Fruit fly (Drosophila melanogaster) whole organism, embryonic: Measurements from ENCODE around the gene CG43093.

Experiments used
- Abd-B ChIP-seq: fragments of 200-800 bp; sonication (Bioruptor generic); optimal IDR thresholded peaks from 2 replicates; lab custom pipeline; 2018; ENCODE audit warnings: missing biosample characterization, mild to moderate bottlenecking, missing genetic modification characterization, moderate library complexity
- Antp ChIP-seq: fragments of 200-800 bp; sonication (Bioruptor generic); optimal IDR thresholded peaks from 3 replicates; lab custom pipeline; 2016; ENCODE audit warnings: missing biosample characterization, missing genetic modification characterization
- CG10267 ChIP-seq: fragments of 200-800 bp; sonication (Bioruptor generic); optimal IDR thresholded peaks from 2 replicates; lab custom pipeline; 2018; ENCODE audit warnings: missing biosample characterization, mild to moderate bottlenecking, missing genetic modification characterization, moderate library complexity
- CG11456 ChIP-seq: fragments of 200-800 bp; sonication (Bioruptor generic); IDR thresholded peaks from 3 replicates; pipeline ENCODE4 v1.3.6; 2022; ENCODE audit warnings: missing biosample characterization, missing genetic modification characterization
- CG12769 ChIP-seq: fragments of 200-800 bp; sonication (Bioruptor generic); optimal IDR thresholded peaks from 2 replicates; lab custom pipeline; 2019; ENCODE audit warnings: missing biosample characterization, mild to moderate bottlenecking, missing genetic modification characterization, moderate library complexity
- CG12942 ChIP-seq: fragments of 200-800 bp; sonication (Bioruptor generic); optimal IDR thresholded peaks from 3 replicates; lab custom pipeline; 2016; ENCODE audit warnings: missing biosample characterization, missing genetic modification characterization
- CG13775 ChIP-seq: fragments of 200-800 bp; sonication (Bioruptor generic); optimal IDR thresholded peaks from 3 replicates; lab custom pipeline; 2017; ENCODE audit warnings: missing biosample characterization, mild to moderate bottlenecking, missing genetic modification characterization
- CG14014 ChIP-seq: fragments of 200-800 bp; sonication (Bioruptor generic); IDR thresholded peaks from 2 replicates; pipeline ENCODE4 v1.3.6; 2022; ENCODE audit warnings: missing biosample characterization, missing genetic modification characterization
- CG15696 ChIP-seq: fragments of 200-800 bp; sonication (Bioruptor generic); optimal IDR thresholded peaks from 2 replicates; lab custom pipeline; 2019; ENCODE audit warnings: missing biosample characterization, mild to moderate bottlenecking, missing genetic modification characterization, moderate library complexity
- CG1603 ChIP-seq: fragments of 200-800 bp; sonication (Bioruptor generic); optimal IDR thresholded peaks from 2 replicates; lab custom pipeline; 2019; ENCODE audit warnings: missing biosample characterization, mild to moderate bottlenecking, missing genetic modification characterization, moderate library complexity
- CG16813 ChIP-seq: fragments of 200-800 bp; sonication (Bioruptor generic); IDR thresholded peaks from 3 replicates; pipeline ENCODE4 v1.3.6; 2022; ENCODE audit warnings: missing biosample characterization, missing genetic modification characterization; ENCODE audit not compliant: partially characterized antibody
- CG16815 ChIP-seq: fragments of 200-800 bp; sonication (Bioruptor generic); optimal IDR thresholded peaks from 3 replicates; lab custom pipeline; 2017; ENCODE audit warnings: missing biosample characterization, mild to moderate bottlenecking, missing genetic modification characterization
- CG16863 ChIP-seq: fragments of 200-800 bp; sonication (Bioruptor generic); optimal IDR thresholded peaks from 3 replicates; lab custom pipeline; 2016; ENCODE audit warnings: missing biosample characterization, missing genetic modification characterization
- CG2712 ChIP-seq: fragments of 200-800 bp; optimal IDR thresholded peaks from 3 replicates; lab custom pipeline; 2019; ENCODE audit warnings: missing biosample characterization, mild to moderate bottlenecking, missing genetic modification characterization, moderate library complexity
- CG2889 ChIP-seq: fragments of 200-800 bp; sonication (Bioruptor generic); IDR thresholded peaks from 3 replicates; pipeline ENCODE4 v1.3.6; 2022; ENCODE audit warnings: missing biosample characterization, missing genetic modification characterization
- CG34422 ChIP-seq: fragments of 200-800 bp; sonication (Bioruptor generic); IDR thresholded peaks from 3 replicates; pipeline ENCODE4 v1.3.6; 2022; ENCODE audit warnings: missing biosample characterization, missing genetic modification characterization
- CG4404 ChIP-seq: fragments of 200-800 bp; sonication (Bioruptor generic); IDR thresholded peaks from 2 replicates; pipeline ENCODE4 v1.3.6; 2022; ENCODE audit warnings: missing biosample characterization, missing genetic modification characterization
- CG5245 ChIP-seq: fragments of 200-800 bp; sonication (Bioruptor generic); optimal IDR thresholded peaks from 3 replicates; lab custom pipeline; 2016; ENCODE audit warnings: missing biosample characterization, missing genetic modification characterization
- Dref ChIP-seq: fragments of 200-800 bp; sonication (Bioruptor generic); IDR thresholded peaks from 2 replicates; pipeline ENCODE4 v1.3.6; 2022; ENCODE audit warnings: missing biosample characterization, missing genetic modification characterization
- Eip74EF ChIP-seq, 2 experiments: fragments of 200-800 bp in 1 of 2; fragments of >200 bp in 1 of 2; sonication (Bioruptor generic) in 1 of 2; optimal IDR thresholded peaks; 2 replicates each; lab custom pipeline; 2017 to 2019; ENCODE audit warnings: missing biosample characterization in 2 of 2, missing genetic modification characterization in 2 of 2, mild to moderate bottlenecking in 1 of 2, moderate library complexity in 1 of 2
- Ets65A ChIP-seq: fragments of 200-800 bp; sonication (Bioruptor generic); peaks from one replicate; lab custom pipeline; 2016; ENCODE audit warnings: missing biosample characterization, missing genetic modification characterization
- HHEX ChIP-seq: fragments of 200-800 bp; sonication (Bioruptor generic); optimal IDR thresholded peaks from 3 replicates; lab custom pipeline; 2017; ENCODE audit warnings: missing biosample characterization, mild to moderate bottlenecking, missing genetic modification characterization, missing genetic modification reagents
- Med ChIP-seq: fragments of 200-800 bp; sonication (Bioruptor generic); peaks from one replicate; lab custom pipeline; 2016; ENCODE audit warnings: missing biosample characterization, missing genetic modification characterization, mild to moderate bottlenecking, inconsistent platforms, moderate library complexity
- NC2α ChIP-seq: fragments of 200-800 bp; sonication (Bioruptor generic); optimal IDR thresholded peaks from 2 replicates; lab custom pipeline; 2016; ENCODE audit warnings: missing biosample characterization, missing genetic modification characterization
- Nf-YB ChIP-seq: fragments of 200-800 bp; sonication (Bioruptor generic); optimal IDR thresholded peaks from 3 replicates; lab custom pipeline; 2019; ENCODE audit warnings: missing biosample characterization, mild to moderate bottlenecking, missing genetic modification characterization, moderate library complexity
- Sox102F ChIP-seq: fragments of 200-800 bp; sonication (Bioruptor generic); optimal IDR thresholded peaks from 2 replicates; lab custom pipeline; 2018; ENCODE audit warnings: missing biosample characterization, mild to moderate bottlenecking, missing genetic modification characterization, moderate library complexity
- Taf1 ChIP-seq: fragments of 200-800 bp; sonication (Bioruptor generic); IDR thresholded peaks from 2 replicates; pipeline ENCODE4 v1.3.6; 2022; ENCODE audit warnings: missing biosample characterization, missing genetic modification characterization
- ci ChIP-seq: fragments of 200-800 bp; sonication (Bioruptor generic); IDR thresholded peaks from 3 replicates; pipeline ENCODE4 v1.3.6; 2022; ENCODE audit warnings: missing biosample characterization, missing genetic modification characterization
- cwo ChIP-seq: fragments of 200-800 bp; sonication (Bioruptor generic); optimal IDR thresholded peaks from 3 replicates; lab custom pipeline; 2017; ENCODE audit warnings: missing biosample characterization, missing genetic modification characterization, mild to moderate bottlenecking, moderate library complexity, missing genetic modification reagents
- danr ChIP-seq: fragments of 200-800 bp; sonication (Bioruptor generic); IDR thresholded peaks from 2 replicates; pipeline ENCODE4 v1.3.6; 2022; ENCODE audit warnings: missing biosample characterization, missing genetic modification characterization
- dmrt11E ChIP-seq: fragments of 200-800 bp; sonication (Bioruptor generic); optimal IDR thresholded peaks from 3 replicates; lab custom pipeline; 2018; ENCODE audit warnings: missing biosample characterization, mild to moderate bottlenecking, missing genetic modification characterization, moderate library complexity
- eve ChIP-seq, 2 experiments: fragments of >200 bp; optimal IDR thresholded peaks; 2 replicates each; lab custom pipeline; 2017; ENCODE audit warnings: missing biosample characterization in 2 of 2, missing genetic modification characterization in 2 of 2
- gem ChIP-seq: fragments of 200-800 bp; sonication (Bioruptor generic); optimal IDR thresholded peaks from 2 replicates; lab custom pipeline; 2019; ENCODE audit warnings: missing biosample characterization, mild to moderate bottlenecking, missing genetic modification characterization, moderate library complexity
- gsb-n ChIP-seq: fragments of 200-800 bp; sonication (Bioruptor generic); optimal IDR thresholded peaks from 3 replicates; lab custom pipeline; 2018; ENCODE audit warnings: missing biosample characterization, mild to moderate bottlenecking, missing genetic modification characterization
- ken ChIP-seq: fragments of 200-800 bp; sonication (Bioruptor generic); IDR thresholded peaks from 3 replicates; pipeline ENCODE4 v1.3.6; 2022; ENCODE audit warnings: missing biosample characterization, missing genetic modification characterization
- luna ChIP-seq: fragments of 200-800 bp; sonication (Bioruptor generic); optimal IDR thresholded peaks from 2 replicates; lab custom pipeline; 2016; ENCODE audit warnings: missing biosample characterization, missing genetic modification characterization
- mirr ChIP-seq: fragments of 200-800 bp; sonication (Bioruptor generic); optimal IDR thresholded peaks from 3 replicates; lab custom pipeline; 2018; ENCODE audit warnings: missing biosample characterization, mild to moderate bottlenecking, missing genetic modification characterization
- mld ChIP-seq: fragments of 200-800 bp; sonication (Bioruptor generic); IDR thresholded peaks from 3 replicates; pipeline ENCODE4 v1.3.6; 2022; ENCODE audit warnings: missing biosample characterization, missing genetic modification characterization; ENCODE audit not compliant: partially characterized antibody
- nom ChIP-seq: fragments of 200-800 bp; sonication (Bioruptor generic); optimal IDR thresholded peaks from 2 replicates; lab custom pipeline; 2017; ENCODE audit warnings: missing biosample characterization, missing genetic modification characterization, mild to moderate bottlenecking, moderate library complexity, missing genetic modification reagents
- pfk ChIP-seq: fragments of 200-800 bp; sonication (Bioruptor generic); optimal IDR thresholded peaks from 2 replicates; lab custom pipeline; 2018; ENCODE audit warnings: missing biosample characterization, mild to moderate bottlenecking, missing genetic modification characterization, moderate library complexity
- ro ChIP-seq: fragments of 200-800 bp; sonication (Bioruptor generic); IDR thresholded peaks from 2 replicates; pipeline ENCODE4 v1.3.6; 2022; ENCODE audit warnings: missing biosample characterization, missing genetic modification characterization
- salm ChIP-seq: fragments of 200-800 bp; sonication (Bioruptor generic); optimal IDR thresholded peaks from 2 replicates; lab custom pipeline; 2018; ENCODE audit warnings: missing biosample characterization, mild to moderate bottlenecking, missing genetic modification characterization
- schlank ChIP-seq: fragments of 200-800 bp; sonication (Bioruptor generic); optimal IDR thresholded peaks from 2 replicates; lab custom pipeline; 2018; ENCODE audit warnings: missing biosample characterization, mild to moderate bottlenecking, missing genetic modification characterization
- shn ChIP-seq: fragments of 200-800 bp; sonication (Bioruptor generic); optimal IDR thresholded peaks from 3 replicates; lab custom pipeline; 2016; ENCODE audit warnings: missing biosample characterization, missing genetic modification characterization
- slp2 ChIP-seq: fragments of 200-800 bp; sonication (Bioruptor generic); optimal IDR thresholded peaks from 2 replicates; lab custom pipeline; 2016; ENCODE audit warnings: missing biosample characterization, missing genetic modification characterization
- ssp ChIP-seq: fragments of 200-800 bp; sonication (Bioruptor generic); IDR thresholded peaks from 2 replicates; pipeline ENCODE4 v1.3.6; 2022; ENCODE audit warnings: missing biosample characterization, missing genetic modification characterization
- tin ChIP-seq: fragments of 200-800 bp; sonication (Bioruptor generic); optimal IDR thresholded peaks from 3 replicates; lab custom pipeline; 2016; ENCODE audit warnings: missing biosample characterization, missing genetic modification characterization
- trh ChIP-seq: fragments of 200-800 bp; sonication (Bioruptor generic); optimal IDR thresholded peaks from 2 replicates; lab custom pipeline; 2016; ENCODE audit warnings: missing biosample characterization, missing genetic modification characterization
- twi ChIP-seq: fragments of 200-800 bp; optimal IDR thresholded peaks from 2 replicates; lab custom pipeline; 2019; ENCODE audit warnings: missing biosample characterization, mild to moderate bottlenecking, missing genetic modification characterization, moderate library complexity
- vnd ChIP-seq: fragments of 200-800 bp; sonication (Bioruptor generic); IDR thresholded peaks from 3 replicates; pipeline ENCODE4 v1.3.6; 2022; ENCODE audit warnings: missing biosample characterization, missing genetic modification characterization; ENCODE audit not compliant: partially characterized antibody

The CG43093 gene

dm6 chr3R:22750534-22750947 is 19.6 kb downstream of the CG43093 start, which contains the start of the genes rumi, CG7029 and Usp12-46 (continued):
- peak; percentile 57 for TF ChIP-seq Nf-YB (GFP tag; lab: Kevin White, UChicago)
- TF ChIP-seq trh (GFP tag; lab: Kevin White, UChicago): peak; percentile 43
- peak; percentile 91 for TF ChIP-seq CG2712
- peak; percentile 53; the same call in 1 of the 2 replicates for TF ChIP-seq Taf1 (GFP tag; lab: Robert Waterston, UW)
- peak; percentile 72 for TF ChIP-seq CG4404 (GFP tag; lab: Robert Waterston, UW)
- peak; percentile 89 for TF ChIP-seq CG1603 (tag; lab: Kevin White, UChicago)
- TF ChIP-seq Abd-B (GFP tag; lab: Kevin White, UChicago): peak; percentile 84
- peak; percentile 69 for TF ChIP-seq mirr
- TF ChIP-seq cwo: peak; percentile 57
- peak; percentile 58 for TF ChIP-seq nom (GFP tag; lab: Kevin White, UChicago)
- TF ChIP-seq CG16813 (GFP tag; lab: Robert Waterston, UW): peak; percentile 81
- no peak for TF ChIP-seq eve (GFP tag; optimal IDR thresholded peaks at IDR 0.05; lab: Kevin White, UChicago)
- TF ChIP-seq HHEX (GFP tag; lab: Kevin White, UChicago): peak; percentile 77
- TF ChIP-seq CG16863 (GFP tag; lab: Kevin White, UChicago): peak; percentile 90
- TF ChIP-seq Med (GFP tag; lab: Kevin White, UChicago): peak; percentile 98
- peak; percentile 93 for TF ChIP-seq Antp (GFP tag; lab: Kevin White, UChicago)
- peak; percentile 87 for TF ChIP-seq slp2
- peak; percentile 75 for TF ChIP-seq ssp (GFP tag; lab: Robert Waterston, UW)
- TF ChIP-seq twi (tag; lab: Kevin White, UChicago): peak; percentile 80
- peak; percentile 90 for TF ChIP-seq ci (GFP tag; lab: Robert Waterston, UW)
- peak; percentile 89 for TF ChIP-seq CG13775 (GFP tag; lab: Kevin White, UChicago)
- peak; percentile 66; the same call in 2 of the 3 replicates for TF ChIP-seq vnd (GFP tag; lab: Robert Waterston, UW)
- TF ChIP-seq Sox102F: peak; percentile 86
- peak; percentile 87 for TF ChIP-seq tin (GFP tag; lab: Kevin White, UChicago)
- peak in 1 of 2 experiments; percentile 58 for TF ChIP-seq Eip74EF (GFP tag; optimal IDR thresholded peaks at IDR 0.05; lab: Kevin White, UChicago)
- peak; percentile 75 for TF ChIP-seq luna
- TF ChIP-seq CG2889 (GFP tag; lab: Robert Waterston, UW): peak; percentile 79
- peak; percentile 99 for TF ChIP-seq Ets65A (GFP tag; lab: Kevin White, UChicago)
- peak; percentile 87 for TF ChIP-seq dmrt11E (tag; lab: Kevin White, UChicago)
- no peak for TF ChIP-seq ro (GFP tag; lab: Robert Waterston, UW)
- TF ChIP-seq CG5245: peak; percentile 71
- TF ChIP-seq Dref (GFP tag; lab: Robert Waterston, UW): peak; percentile 52; the same call in 1 of the 2 replicates
- peak; percentile 86 for TF ChIP-seq CG11456 (GFP tag; lab: Robert Waterston, UW)
- peak; percentile 46; the same call in 1 of the 3 replicates for TF ChIP-seq mld (GFP tag; lab: Robert Waterston, UW)
- TF ChIP-seq CG34422: peak; percentile 90
- TF ChIP-seq gsb-n: no peak
- TF ChIP-seq shn (GFP tag; lab: Kevin White, UChicago): peak; percentile 89
- TF ChIP-seq CG14014 (GFP tag; lab: Robert Waterston, UW): peak; percentile 90
- no peak for TF ChIP-seq CG12769
- TF ChIP-seq salm: peak; percentile 69
- TF ChIP-seq schlank: peak; percentile 59
- TF ChIP-seq CG10267 (tag; lab: Kevin White, UChicago): peak; percentile 80
- peak; percentile 76 for TF ChIP-seq CG12942 (GFP tag; lab: Kevin White, UChicago)
- TF ChIP-seq gem (tag; lab: Kevin White, UChicago): peak; percentile 92
- peak; percentile 38 for TF ChIP-seq pfk (GFP tag; lab: Kevin White, UChicago)
- TF ChIP-seq NC2α (GFP tag; lab: Kevin White, UChicago): peak; percentile 71
- peak; percentile 87 for TF ChIP-seq CG15696 (tag; lab: Kevin White, UChicago)
- TF ChIP-seq CG16815: peak; percentile 79
- peak; percentile 53; the same call in 1 of the 2 replicates for TF ChIP-seq danr (GFP tag; lab: Robert Waterston, UW)
- peak; percentile 89 for TF ChIP-seq ken (GFP tag; lab: Robert Waterston, UW)
